Fruit fly (Drosophila melanogaster): Measurements from ENCODE around the gene CG33189.

The CG33189 gene

dm6 chr3R:8810397-8811184 is 30.0 kb upstream of the CG33189 start (continued):
- TF ChIP-seq Ravus (GFP tag; IDR thresholded peaks at IDR 0.05) (0 out of 2 replicates have a peak, but pooled peaks have one; percentile 0), br (optimal IDR thresholded peaks at IDR 0.05) (no peak), CG34422 (GFP tag; IDR thresholded peaks at IDR 0.05) (peak; percentile 33; the same call in 1 of the 3 replicates), pb (GFP tag; optimal IDR thresholded peaks at IDR 0.05) (peak; percentile 36), CG18619 (GFP tag; optimal IDR thresholded peaks at IDR 0.05) (peak; percentile 90), Atf-2 (GFP tag; optimal IDR thresholded peaks at IDR 0.05) (peak; percentile 52), trh (GFP tag; optimal IDR thresholded peaks at IDR 0.05) (peak; percentile 39), Rx (GFP tag; IDR thresholded peaks at IDR 0.05) (peak; percentile 66), CG2875 (GFP tag; optimal IDR thresholded peaks at IDR 0.05) (peak; percentile 93), jigr1 (GFP tag; IDR thresholded peaks at IDR 0.05) (0 out of 3 replicates have a peak, but pooled peaks have one; percentile 18), dati (GFP tag; IDR thresholded peaks at IDR 0.05) (peak; percentile 57; the same call in 1 of the 2 replicates), wdn (GFP tag; IDR thresholded peaks at IDR 0.05) (peak; percentile 47; the same call in 1 of the 2 replicates), CG12769 (tag; optimal IDR thresholded peaks at IDR 0.05) (peak; percentile 96), CG43689 (GFP tag; IDR thresholded peaks at IDR 0.05) (no peak), pfk (GFP tag; optimal IDR thresholded peaks at IDR 0.05) (peak; percentile 87), mirr (GFP tag; optimal IDR thresholded peaks at IDR 0.05) (peak; percentile 100), bigmax (GFP tag; optimal IDR thresholded peaks at IDR 0.05) (peak; percentile 79), usp (GFP tag; optimal IDR thresholded peaks at IDR 0.05) (no peak), CkIIα-i1 (GFP tag; IDR thresholded peaks at IDR 0.05) (no peak), hb (GFP tag; IDR thresholded peaks at IDR 0.05; ENCODE audit: partially characterized antibody) (no peak), CHES-1-like (GFP tag; optimal IDR thresholded peaks at IDR 0.05) (peak; percentile 67), tap (tag; optimal IDR thresholded peaks at IDR 0.05) (peak; percentile 82), cas (GFP tag; IDR thresholded peaks at IDR 0.05) (no peak), CG9876 (GFP tag; optimal IDR thresholded peaks at IDR 0.05) (peak; percentile 56), Oli (tag; optimal IDR thresholded peaks at IDR 0.05) (no peak), Dek (tag; optimal IDR thresholded peaks at IDR 0.05) (peak; percentile 65), MTF-1 (GFP tag; optimal IDR thresholded peaks at IDR 0.05; ENCODE audit: borderline replicate concordance) (peak; percentile 97), CG7271 (tag; optimal IDR thresholded peaks at IDR 0.05) (no peak), CG4730 (GFP tag; IDR thresholded peaks at IDR 0.05) (peak; percentile 19; the same call in 1 of the 2 replicates), CG8359 (GFP tag; optimal IDR thresholded peaks at IDR 0.05; ENCODE audit: borderline replicate concordance) (peak; percentile 92), CG14014 (GFP tag; IDR thresholded peaks at IDR 0.05) (peak; percentile 85; the same call in 1 of the 2 replicates), CG4707 (GFP tag; optimal IDR thresholded peaks at IDR 0.05) (peak; percentile 95), Bteb2 (GFP tag; optimal IDR thresholded peaks at IDR 0.05) (peak; percentile 69), CG10431 (GFP tag; optimal IDR thresholded peaks at IDR 0.05) (peak; percentile 91), p53 (GFP tag; optimal IDR thresholded peaks at IDR 0.05) (peak; percentile 62), CG2116 (GFP tag; optimal IDR thresholded peaks at IDR 0.05) (peak; percentile 52), chinmo (GFP tag; IDR thresholded peaks at IDR 0.05; ENCODE audit: partially characterized antibody) (peak; percentile 95), CG8388 (GFP tag; optimal IDR thresholded peaks at IDR 0.05) (peak; percentile 65), CG10979 (tag; optimal IDR thresholded peaks at IDR 0.05) (peak; percentile 47), kni (GFP tag; optimal IDR thresholded peaks at IDR 0.05) (peak; percentile 99), lola (GFP tag; optimal IDR thresholded peaks at IDR 0.05) (peak in 1 of 3 experiments; percentile 62), Oaz (GFP tag; IDR thresholded peaks at IDR 0.05) (no peak), mld (GFP tag; IDR thresholded peaks at IDR 0.05; ENCODE audit: partially characterized antibody) (no peak), tll (GFP tag; optimal IDR thresholded peaks at IDR 0.05) (peak in 1 of 2 experiments; percentile 24), nom (GFP tag; optimal IDR thresholded peaks at IDR 0.05) (peak; percentile 84), CG32772 (GFP tag; IDR thresholded peaks at IDR 0.05) (peak; percentile 60), NFAT (GFP tag; IDR thresholded peaks at IDR 0.05) (peak; percentile 47), YL-1 (GFP tag; optimal IDR thresholded peaks at IDR 0.05) (peak; percentile 93)

Measured in whole organism, embryonic.